Worm (Caenorhabditis elegans) whole organism, L3 larva: ENCODE results near the gene vps-33.2.

Source experiments
- ama-1 ChIP-seq: fragments of 150-350 bp; optimal IDR thresholded peaks from 2 replicates; lab custom pipeline; 2018
- ceh-9 ChIP-seq: sonication (generic microtip); optimal IDR thresholded peaks from 2 replicates; lab custom pipeline; 2018; ENCODE audit warnings: missing biosample characterization, missing genetic modification characterization
- egl-27 ChIP-seq: sonication (generic microtip); optimal IDR thresholded peaks from 4 replicates; lab custom pipeline; 2017; ENCODE audit warnings: missing biosample characterization, missing genetic modification reagents, missing genetic modification characterization
- elt-2 ChIP-seq: sonication (generic microtip); optimal IDR thresholded peaks from 2 replicates; lab custom pipeline; 2016; ENCODE audit warnings: missing genetic modification reagents, mild to moderate bottlenecking, missing genetic modification characterization, missing compliant biosample characterization
- elt-3 ChIP-seq, 3 experiments: fragments of 150-350 bp in 1 of 3; sonication (generic microtip) in 2 of 3; optimal IDR thresholded peaks; 2 replicates in 2 of 3; 4 replicates in 1 of 3; lab custom pipeline; 2014 to 2017; ENCODE audit warnings: missing biosample characterization in 3 of 3, missing genetic modification characterization in 3 of 3
- fkh-10 ChIP-seq: sonication (generic microtip); optimal IDR thresholded peaks from 2 replicates; lab custom pipeline; 2017; ENCODE audit warnings: missing biosample characterization, missing genetic modification reagents, missing genetic modification characterization
- fos-1 ChIP-seq: fragments of 150-350 bp; optimal IDR thresholded peaks from 2 replicates; lab custom pipeline; 2014; ENCODE audit warnings: missing biosample characterization, missing genetic modification characterization
- nhr-12 ChIP-seq: fragments of 150-350 bp; optimal IDR thresholded peaks from 2 replicates; lab custom pipeline; 2014; ENCODE audit warnings: missing biosample characterization, missing genetic modification characterization
- nhr-237 ChIP-seq: fragments of 150-350 bp; optimal IDR thresholded peaks from 2 replicates; lab custom pipeline; 2014; ENCODE audit warnings: missing biosample characterization, missing genetic modification characterization
- nhr-28 ChIP-seq: fragments of 150-350 bp; optimal IDR thresholded peaks from 2 replicates; lab custom pipeline; 2014; ENCODE audit warnings: missing biosample characterization, missing genetic modification characterization
- nhr-77 ChIP-seq: fragments of 150-350 bp; optimal IDR thresholded peaks from 2 replicates; lab custom pipeline; 2014; ENCODE audit warnings: missing biosample characterization, missing genetic modification characterization
- pha-4 ChIP-seq: fragments of 150-350 bp; optimal IDR thresholded peaks from 2 replicates; lab custom pipeline; 2014; ENCODE audit warnings: missing biosample characterization, missing genetic modification reagents, missing genetic modification characterization
- pqm-1 ChIP-seq: fragments of 150-350 bp; optimal IDR thresholded peaks from 2 replicates; lab custom pipeline; 2017; ENCODE audit warnings: missing biosample characterization, missing genetic modification characterization, inconsistent platforms
- zag-1 ChIP-seq: fragments of 150-350 bp; optimal IDR thresholded peaks from 2 replicates; lab custom pipeline; 2014; ENCODE audit warnings: missing biosample characterization, missing genetic modification characterization

DNA sequence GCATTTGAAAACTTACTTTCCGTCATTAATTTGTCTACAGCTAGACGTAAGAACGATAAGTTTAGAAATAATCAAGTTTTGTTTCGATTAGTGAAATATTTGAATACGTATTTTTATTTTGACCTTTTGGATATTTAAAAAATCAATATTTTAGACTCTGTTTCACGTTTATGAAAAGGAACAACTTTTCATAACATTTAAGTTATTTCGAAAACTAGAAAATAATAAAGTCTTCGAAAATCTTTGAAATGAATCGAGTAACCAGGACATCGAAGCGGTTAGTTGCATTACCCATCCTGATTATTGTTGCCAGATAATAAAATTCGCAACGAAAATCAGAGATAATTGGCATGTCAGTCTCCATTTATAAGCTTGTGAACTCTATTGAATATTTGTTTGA is 19.8 kb upstream of the vps-33.2 start, which contains the start of gene C56C10.6:
- TF ChIP-seq pqm-1 (tag; lab: Kevin White, UChicago) (no peak), pha-4 (no peak), ama-1 (lab: Kevin White, UChicago) (no peak), nhr-12 (tag; lab: Kevin White, UChicago) (no peak), nhr-237 (tag; lab: Kevin White, UChicago) (no peak), egl-27 (tag; lab: Kevin White, UChicago) (no peak), fos-1 (no peak), nhr-77 (tag; lab: Kevin White, UChicago) (no peak), ceh-9 (tag; lab: Kevin White, UChicago) (no peak), elt-3 (tag; optimal IDR thresholded peaks at IDR 0.05; lab: Kevin White, UChicago) (no peak), nhr-28 (tag; lab: Kevin White, UChicago) (no peak), fkh-10 (GFP tag; lab: Kevin White, UChicago) (no peak), zag-1 (tag; lab: Kevin White, UChicago) (no peak), elt-2 (tag; lab: Kevin White, UChicago) (no peak)
